Fruit fly (Drosophila melanogaster): Measurements from ENCODE around the gene pkaap.

Gene pkaap

dm6 chr2L:16267159-16268065, 20.7 kb upstream of the pkaap start (continued):
- TF ChIP-seq CG1621 (tag; optimal IDR thresholded peaks at IDR 0.05) = no peak
- peak; percentile 22 for TF ChIP-seq CG11762 (GFP tag; optimal IDR thresholded peaks at IDR 0.05; ENCODE audit: insufficient read depth)
- TF ChIP-seq CG15336 (GFP tag; IDR thresholded peaks at IDR 0.05) = no peak
- TF ChIP-seq Hr4 (GFP tag; optimal IDR thresholded peaks at IDR 0.05) = peak; percentile 32
- no peak for TF ChIP-seq CG8119 (GFP tag; IDR thresholded peaks at IDR 0.05)
- no peak for TF ChIP-seq CG31627 (GFP tag; optimal IDR thresholded peaks at IDR 0.05)
- TF ChIP-seq Eip78C (GFP tag) = peak; percentile 76
- no peak for TF ChIP-seq Hr38 (GFP tag; optimal IDR thresholded peaks at IDR 0.05)
- peak; percentile 52 for TF ChIP-seq CG10631 (GFP tag; optimal IDR thresholded peaks at IDR 0.05)
- TF ChIP-seq CG10669 (GFP tag; optimal IDR thresholded peaks at IDR 0.05) = peak; percentile 41
- no peak for TF ChIP-seq Sox102F (GFP tag; optimal IDR thresholded peaks at IDR 0.05)
- TF ChIP-seq OdsH (GFP tag; optimal IDR thresholded peaks at IDR 0.05) = peak; percentile 44
- peak; percentile 42 for TF ChIP-seq fd59A (GFP tag; optimal IDR thresholded peaks at IDR 0.05)
- TF ChIP-seq svp (GFP tag) = no peak
- TF ChIP-seq spab (GFP tag; optimal IDR thresholded peaks at IDR 0.05) = peak; percentile 17
- TF ChIP-seq achi (GFP tag; optimal IDR thresholded peaks at IDR 0.05) = peak; percentile 31

dm6 chr2L:16268107-16268539, 20.0 kb upstream of the pkaap start:
- TF ChIP-seq CG6792 (GFP tag; optimal IDR thresholded peaks at IDR 0.05) = no peak
- TF ChIP-seq CG6808 (GFP tag; optimal IDR thresholded peaks at IDR 0.05) = no peak
- TF ChIP-seq CG31627 (GFP tag; optimal IDR thresholded peaks at IDR 0.05) = no peak
- TF ChIP-seq eg (GFP tag; IDR thresholded peaks at IDR 0.05) = no peak
- TF ChIP-seq Ets96B (tag; optimal IDR thresholded peaks at IDR 0.05) = no peak
- TF ChIP-seq Blimp-1 (GFP tag; optimal IDR thresholded peaks at IDR 0.05) = no peak
- TF ChIP-seq Hr38 (GFP tag; optimal IDR thresholded peaks at IDR 0.05) = no peak
- peak; percentile 54 for TF ChIP-seq vri (GFP tag; optimal IDR thresholded peaks at IDR 0.05)
- TF ChIP-seq dac (GFP tag; optimal IDR thresholded peaks at IDR 0.05) = no peak
- TF ChIP-seq CG11294 (GFP tag; IDR thresholded peaks at IDR 0.05) = no peak
- TF ChIP-seq Hr39 (GFP tag; optimal IDR thresholded peaks at IDR 0.05) = no peak
- no peak for TF ChIP-seq CG15336 (GFP tag; IDR thresholded peaks at IDR 0.05)
- no peak for TF ChIP-seq Hr4 (GFP tag; optimal IDR thresholded peaks at IDR 0.05)
- no peak for TF ChIP-seq Eip93F (GFP tag; optimal IDR thresholded peaks at IDR 0.05)
- TF ChIP-seq svp (GFP tag) = no peak
- TF ChIP-seq CG10631 (GFP tag; optimal IDR thresholded peaks at IDR 0.05) = no peak
- TF ChIP-seq achi (GFP tag; optimal IDR thresholded peaks at IDR 0.05) = no peak
- TF ChIP-seq Eip78C (GFP tag) = no peak
- TF ChIP-seq CG6276 (GFP tag; optimal IDR thresholded peaks at IDR 0.05) = peak; percentile 32
- TF ChIP-seq net (GFP tag; optimal IDR thresholded peaks at IDR 0.05) = peak; percentile 40
- peak; percentile 58 for TF ChIP-seq CG6854 (GFP tag; optimal IDR thresholded peaks at IDR 0.05)
- no peak for TF ChIP-seq fd85E (GFP tag; optimal IDR thresholded peaks at IDR 0.05)
- TF ChIP-seq Smox (GFP tag; optimal IDR thresholded peaks at IDR 0.05) = no peak
- no peak for TF ChIP-seq esn (GFP tag; optimal IDR thresholded peaks at IDR 0.05)
- no peak for TF ChIP-seq CG6163 (GFP tag; IDR thresholded peaks at IDR 0.05)
- TF ChIP-seq Gug (GFP tag; IDR thresholded peaks at IDR 0.05) = no peak
- TF ChIP-seq OdsH (GFP tag; optimal IDR thresholded peaks at IDR 0.05) = no peak
- TF ChIP-seq lz (GFP tag; optimal IDR thresholded peaks at IDR 0.05) = no peak
- TF ChIP-seq CG11762 (GFP tag; optimal IDR thresholded peaks at IDR 0.05; ENCODE audit: insufficient read depth) = no peak
- peak; percentile 56 for TF ChIP-seq dsx (GFP tag; optimal IDR thresholded peaks at IDR 0.05; ENCODE audit: poor library complexity, severe bottlenecking)
- TF ChIP-seq Sox15 (GFP tag; optimal IDR thresholded peaks at IDR 0.05) = no peak
- no peak for TF ChIP-seq CG11902 (GFP tag; optimal IDR thresholded peaks at IDR 0.05)
- no peak for TF ChIP-seq CG3919 (GFP tag; optimal IDR thresholded peaks at IDR 0.05)
- TF ChIP-seq acj6 (GFP tag; optimal IDR thresholded peaks at IDR 0.05) = no peak
- peak; percentile 42 for TF ChIP-seq Lpt (GFP tag; optimal IDR thresholded peaks at IDR 0.05)
- no peak for TF ChIP-seq CG8319 (GFP tag; optimal IDR thresholded peaks at IDR 0.05)
